Worm (Caenorhabditis elegans): ENCODE results near the gene sbsp-1.
A peak's percentile ranks its signal among the peaks of the same experiment; 100 is the strongest.

Gene sbsp-1

ce11 chrIII:10857984-10858383 is 25.2 kb downstream of the sbsp-1 start, which contains the start of gene oxi-1:
Gene oxi-1 (plus strand): TSS chrIII:10858284.
- TF ChIP-seq nhr-12 (tag; optimal IDR thresholded peaks at IDR 0.05): no peak
- no peak for TF ChIP-seq ztf-11 (tag; optimal IDR thresholded peaks at IDR 0.05)
- TF ChIP-seq skn-1 (tag; optimal IDR thresholded peaks at IDR 0.05): no peak
- no peak for TF ChIP-seq lsy-2 (tag; optimal IDR thresholded peaks at IDR 0.05)
- no peak for TF ChIP-seq alr-1 (tag; optimal IDR thresholded peaks at IDR 0.05)
- no peak for TF ChIP-seq sma-3 (GFP tag; optimal IDR thresholded peaks at IDR 0.05)
- TF ChIP-seq mab-5 (tag; optimal IDR thresholded peaks at IDR 0.05): no peak
- TF ChIP-seq nhr-11 (tag; optimal IDR thresholded peaks at IDR 0.05): no peak
- TF ChIP-seq crh-2 (tag; optimal IDR thresholded peaks at IDR 0.05): no peak
- TF ChIP-seq egl-27 (tag; optimal IDR thresholded peaks at IDR 0.05): no peak
- no peak for TF ChIP-seq blmp-1 (tag; optimal IDR thresholded peaks at IDR 0.05; ENCODE audit: insufficient read depth)
- TF ChIP-seq ZK546.5 (tag; optimal IDR thresholded peaks at IDR 0.05): no peak

ce11 chrIII:10861375-10861774 is 28.6 kb downstream of the sbsp-1 start:
- TF ChIP-seq lin-13 (GFP tag; optimal IDR thresholded peaks at IDR 0.05) (no peak), nhr-10 (tag; optimal IDR thresholded peaks at IDR 0.05) (no peak)

- TF ChIP-seq nhr-11 (tag; optimal IDR thresholded peaks at IDR 0.05) (no peak), lsy-2 (tag; optimal IDR thresholded peaks at IDR 0.05) (no peak), nhr-129 (tag; optimal IDR thresholded peaks at IDR 0.05) (no peak), nhr-6 (tag; optimal IDR thresholded peaks at IDR 0.05) (no peak), peb-1 (tag; optimal IDR thresholded peaks at IDR 0.05) (no peak), blmp-1 (tag; optimal IDR thresholded peaks at IDR 0.05; ENCODE audit: insufficient read depth) (no peak), gmeb-1 (tag; optimal IDR thresholded peaks at IDR 0.05) (no peak), ceh-82 (tag; optimal IDR thresholded peaks at IDR 0.05) (no peak), sma-9 (GFP tag; optimal IDR thresholded peaks at IDR 0.05) (no peak), sma-9 (tag; optimal IDR thresholded peaks at IDR 0.05) (no peak), ceh-16 (tag; optimal IDR thresholded peaks at IDR 0.05) (no peak), dmd-4 (tag; optimal IDR thresholded peaks at IDR 0.05) (no peak), nhr-237 (tag; optimal IDR thresholded peaks at IDR 0.05) (no peak)
Observed at ce11 chrIII:10867086-10867485, 34.4 kb downstream of the sbsp-1 start.

- TF ChIP-seq snpc-4 (tag; optimal IDR thresholded peaks at IDR 0.05) (no peak), zag-1 (tag; optimal IDR thresholded peaks at IDR 0.05) (peak; percentile 7), C34F6.9 (tag; optimal IDR thresholded peaks at IDR 0.05) (peak; percentile 50), crh-2 (tag; optimal IDR thresholded peaks at IDR 0.05) (no peak), unc-55 (GFP tag; optimal IDR thresholded peaks at IDR 0.05) (peak; percentile 81), alr-1 (tag; optimal IDR thresholded peaks at IDR 0.05) (no peak), nhr-129 (tag; optimal IDR thresholded peaks at IDR 0.05) (peak; percentile 71), fos-1 (tag; optimal IDR thresholded peaks at IDR 0.05) (no peak), ztf-1 (GFP tag; conservative IDR thresholded peaks at IDR 0.05) (no peak), lsy-2 (tag; optimal IDR thresholded peaks at IDR 0.05) (peak in 1 of 2 experiments; percentile 56)
Observed at ce11 chrIII:10868653-10869392, 36.1 kb downstream of the sbsp-1 start, which contains the start of the genes cey-4 and vps-50. Gene cey-4 (minus strand): TSS chrIII:10868703. Gene vps-50 (plus strand): TSS chrIII:10869193.

ce11 chrIII:10869595-10869994 is 36.9 kb downstream of the sbsp-1 start:
- no peak for TF ChIP-seq nhr-6 (tag; optimal IDR thresholded peaks at IDR 0.05)
- no peak for TF ChIP-seq mab-5 (tag; optimal IDR thresholded peaks at IDR 0.05)
- TF ChIP-seq elt-3 (tag; optimal IDR thresholded peaks at IDR 0.05): no peak
- TF ChIP-seq mdl-1 (tag; optimal IDR thresholded peaks at IDR 0.05): no peak
- no peak for TF ChIP-seq fos-1 (tag; optimal IDR thresholded peaks at IDR 0.05)
- TF ChIP-seq unc-39 (tag; optimal IDR thresholded peaks at IDR 0.05): no peak
- TF ChIP-seq lin-11 (tag; optimal IDR thresholded peaks at IDR 0.05): no peak
- TF ChIP-seq ZK546.5 (tag; optimal IDR thresholded peaks at IDR 0.05): no peak
- TF ChIP-seq lsy-2 (tag; optimal IDR thresholded peaks at IDR 0.05): no peak
- no peak for TF ChIP-seq mbf-1 (tag; optimal IDR thresholded peaks at IDR 0.05)
- TF ChIP-seq ztf-4 (tag; optimal IDR thresholded peaks at IDR 0.05): no peak
- TF ChIP-seq nhr-77 (tag; optimal IDR thresholded peaks at IDR 0.05): no peak
- TF ChIP-seq sma-3 (GFP tag; optimal IDR thresholded peaks at IDR 0.05): no peak
- TF ChIP-seq sem-4 (tag; optimal IDR thresholded peaks at IDR 0.05): no peak
- no peak for TF ChIP-seq sma-9 (GFP tag; optimal IDR thresholded peaks at IDR 0.05)
- TF ChIP-seq sma-9 (tag; optimal IDR thresholded peaks at IDR 0.05): no peak
- no peak for TF ChIP-seq ztf-11 (tag; optimal IDR thresholded peaks at IDR 0.05)
- no peak for TF ChIP-seq nhr-23 (tag; optimal IDR thresholded peaks at IDR 0.05)
- no peak for TF ChIP-seq alr-1 (tag; optimal IDR thresholded peaks at IDR 0.05)

All from whole organism, L2 larva.